Worm (Caenorhabditis elegans): ENCODE results near the gene daf-5.
A peak's percentile ranks its signal among the peaks of the same experiment; 100 is the strongest.

- TF ChIP-seq ama-1 (optimal IDR thresholded peaks at IDR 0.05) (no peak), B0310.2 (tag; optimal IDR thresholded peaks at IDR 0.05) (no peak), ceh-13 (GFP tag; optimal IDR thresholded peaks at IDR 0.05) (no peak), hnd-1 (tag; optimal IDR thresholded peaks at IDR 0.05) (no peak), ceh-36 (tag; optimal IDR thresholded peaks at IDR 0.05) (no peak), hmbx-1 (tag; optimal IDR thresholded peaks at IDR 0.05) (no peak), hmg-4 (GFP tag; optimal IDR thresholded peaks at IDR 0.05) (no peak), tbx-37 (GFP tag; conservative IDR thresholded peaks at IDR 0.05) (0 out of 2 replicates have a peak, but pooled peaks have one; percentile 18), tbx-11 (GFP tag; IDR thresholded peaks at IDR 0.05) (no peak), ets-7 (tag; optimal IDR thresholded peaks at IDR 0.05) (no peak), flt-1 (GFP tag; IDR thresholded peaks at IDR 0.05) (no peak), pes-1 (GFP tag; IDR thresholded peaks at IDR 0.05) (no peak)
These were observed 13.8 kb downstream of the daf-5 start for ce11 chrII:14038331-14038730.

Measured in whole organism, early embryonic.